Fruit fly (Drosophila melanogaster): ENCODE results near the gene Pde6.

dm6 chr3R:14569411-14570107 is 11.5 kb upstream of the Pde6 start, which contains the start of gene Cys:
- TF ChIP-seq toe (GFP tag; optimal IDR thresholded peaks at IDR 0.05) (peak; percentile 14), CG33017 (tag; optimal IDR thresholded peaks at IDR 0.05) (peak; percentile 43), Hr96 (GFP tag; optimal IDR thresholded peaks at IDR 0.05) (no peak), CG11617 (GFP tag; optimal IDR thresholded peaks at IDR 0.05) (no peak), kay (GFP tag; ENCODE audit: borderline replicate concordance) (peak; percentile 90), pad (GFP tag; optimal IDR thresholded peaks at IDR 0.05) (no peak)
